Fruit fly (Drosophila melanogaster) Kc167 (cell line): ENCODE data around the gene CG42759.

Experiments
- h ChIP-seq: fragments of >200 bp; optimal IDR thresholded peaks from 3 replicates; lab custom pipeline; 2018; ENCODE audit warnings: missing external identifiers
- psq ChIP-seq: fragments of >200 bp; optimal IDR thresholded peaks from 2 replicates; lab custom pipeline; 2017; ENCODE audit warnings: missing external identifiers

- TF ChIP-seq h (no peak), psq (lab: Kevin White, UChicago) (no peak)
Measured at dm6 chr3R:10099401-10099848, 43.4 kb upstream of the CG42759 start.
